Fruit fly (Drosophila melanogaster) whole organism, prepupa: ENCODE data around the gene TotB.

Experiments
- Blimp-1 ChIP-seq: fragments of 200-800 bp; sonication (Bioruptor generic); optimal IDR thresholded peaks from 3 replicates; lab custom pipeline; 2017; ENCODE audit warnings: missing biosample characterization, missing genetic modification characterization, mild to moderate bottlenecking, moderate library complexity, missing genetic modification reagents
- CG10631 ChIP-seq: fragments of 200-800 bp; sonication (Bioruptor generic); optimal IDR thresholded peaks from 2 replicates; lab custom pipeline; 2016; ENCODE audit warnings: missing biosample characterization, missing genetic modification characterization
- CG10669 ChIP-seq: fragments of 200-800 bp; sonication (Bioruptor generic); optimal IDR thresholded peaks from 3 replicates; lab custom pipeline; 2018; ENCODE audit warnings: missing biosample characterization, mild to moderate bottlenecking, missing genetic modification characterization, moderate library complexity
- CG11294 ChIP-seq: fragments of 200-800 bp; sonication (Bioruptor generic); IDR thresholded peaks from 2 replicates; pipeline ENCODE4 v1.3.6; 2022; ENCODE audit warnings: missing biosample characterization, missing genetic modification characterization
- CG11762 ChIP-seq: fragments of 200-800 bp; sonication (Bioruptor generic); optimal IDR thresholded peaks from 3 replicates; lab custom pipeline; 2016; ENCODE audit warnings: missing biosample characterization, missing genetic modification characterization; ENCODE audit not compliant: insufficient read depth
- CG11902 ChIP-seq: fragments of 200-800 bp; sonication (Bioruptor generic); optimal IDR thresholded peaks from 3 replicates; lab custom pipeline; 2016; ENCODE audit warnings: missing biosample characterization, missing genetic modification characterization
- CG15336 ChIP-seq: fragments of 200-800 bp; sonication (Bioruptor generic); IDR thresholded peaks from 2 replicates; pipeline ENCODE4 v1.3.6; 2022; ENCODE audit warnings: missing biosample characterization, missing genetic modification characterization
- CG16779 ChIP-seq: fragments of 200-800 bp; sonication (Bioruptor generic); optimal IDR thresholded peaks from 3 replicates; lab custom pipeline; 2017; ENCODE audit warnings: missing biosample characterization, mild to moderate bottlenecking, missing genetic modification characterization
- CG3032 ChIP-seq: fragments of 200-800 bp; optimal IDR thresholded peaks from 2 replicates; lab custom pipeline; 2019; ENCODE audit warnings: missing biosample characterization, mild to moderate bottlenecking, missing genetic modification characterization, moderate library complexity
- CG31627 ChIP-seq: fragments of 200-800 bp; sonication (Bioruptor generic); optimal IDR thresholded peaks from 3 replicates; lab custom pipeline; 2016; ENCODE audit warnings: missing biosample characterization, missing genetic modification characterization
- CG32006 ChIP-seq: fragments of 200-800 bp; sonication (Bioruptor generic); optimal IDR thresholded peaks from 3 replicates; lab custom pipeline; 2017; ENCODE audit warnings: missing biosample characterization, mild to moderate bottlenecking, missing genetic modification characterization
- CG3919 ChIP-seq: fragments of 200-800 bp; sonication (Bioruptor generic); optimal IDR thresholded peaks from 3 replicates; lab custom pipeline; 2016; ENCODE audit warnings: missing biosample characterization, missing genetic modification characterization
- CG4318 ChIP-seq: fragments of 200-800 bp; sonication (Bioruptor generic); optimal IDR thresholded peaks from 3 replicates; lab custom pipeline; 2017; ENCODE audit warnings: missing biosample characterization, mild to moderate bottlenecking, missing genetic modification characterization
- CG6163 ChIP-seq: fragments of 200-800 bp; sonication (Bioruptor generic); IDR thresholded peaks from 3 replicates; pipeline ENCODE4 v1.3.6; 2022; ENCODE audit warnings: missing biosample characterization, missing genetic modification characterization
- CG6276 ChIP-seq: fragments of 200-800 bp; sonication (Bioruptor generic); optimal IDR thresholded peaks from 2 replicates; lab custom pipeline; 2017; ENCODE audit warnings: missing biosample characterization, mild to moderate bottlenecking, missing genetic modification characterization
- CG6792 ChIP-seq: fragments of 200-800 bp; sonication (Bioruptor generic); optimal IDR thresholded peaks from 3 replicates; lab custom pipeline; 2016; ENCODE audit warnings: missing biosample characterization, missing genetic modification characterization
- CG8632 ChIP-seq: fragments of 200-800 bp; sonication (Bioruptor generic); optimal IDR thresholded peaks from 3 replicates; lab custom pipeline; 2016; ENCODE audit warnings: missing biosample characterization, missing genetic modification characterization
- Eip78C ChIP-seq: fragments of 200-800 bp; sonication (Bioruptor generic); peaks from one replicate; lab custom pipeline; 2016; ENCODE audit warnings: missing biosample characterization, missing genetic modification characterization
- Eip93F ChIP-seq: fragments of 200-800 bp; sonication (Bioruptor generic); optimal IDR thresholded peaks from 2 replicates; lab custom pipeline; 2016; ENCODE audit warnings: missing biosample characterization, mild to moderate bottlenecking, missing genetic modification characterization
- Ets96B ChIP-seq: fragments of 200-800 bp; optimal IDR thresholded peaks from 2 replicates; lab custom pipeline; 2019; ENCODE audit warnings: missing biosample characterization, mild to moderate bottlenecking, missing genetic modification characterization, moderate library complexity
- Hr38 ChIP-seq: sonication (Bioruptor generic); optimal IDR thresholded peaks from 2 replicates; lab custom pipeline; 2016; ENCODE audit warnings: missing biosample characterization, missing genetic modification characterization
- Hr4 ChIP-seq: fragments of 200-800 bp; sonication (Bioruptor generic); optimal IDR thresholded peaks from 3 replicates; lab custom pipeline; 2016; ENCODE audit warnings: missing biosample characterization, missing genetic modification characterization
- Met ChIP-seq: fragments of 200-800 bp; sonication (Bioruptor generic); optimal IDR thresholded peaks from 3 replicates; lab custom pipeline; 2016; ENCODE audit warnings: missing biosample characterization, missing genetic modification characterization
- Smox ChIP-seq: fragments of 200-800 bp; sonication (Bioruptor generic); optimal IDR thresholded peaks from 3 replicates; lab custom pipeline; 2016; ENCODE audit warnings: missing biosample characterization, missing genetic modification characterization
- Sox102F ChIP-seq: fragments of 200-800 bp; sonication (Bioruptor generic); optimal IDR thresholded peaks from 2 replicates; lab custom pipeline; 2016; ENCODE audit warnings: missing biosample characterization, mild to moderate bottlenecking, missing genetic modification characterization
- Sox14 ChIP-seq: fragments of 200-800 bp; sonication (Bioruptor generic); optimal IDR thresholded peaks from 3 replicates; lab custom pipeline; 2016; ENCODE audit warnings: missing biosample characterization, missing genetic modification characterization
- Sox15 ChIP-seq: fragments of 200-800 bp; sonication (Bioruptor generic); optimal IDR thresholded peaks from 3 replicates; lab custom pipeline; 2016; ENCODE audit warnings: missing biosample characterization, missing genetic modification characterization
- achi ChIP-seq: fragments of 200-800 bp; sonication (Bioruptor generic); optimal IDR thresholded peaks from 3 replicates; lab custom pipeline; 2016; ENCODE audit warnings: missing biosample characterization, missing genetic modification characterization
- eg ChIP-seq: fragments of 200-800 bp; sonication (Bioruptor generic); IDR thresholded peaks from 3 replicates; pipeline ENCODE4 v1.3.6; 2022; ENCODE audit warnings: missing biosample characterization, missing genetic modification characterization
- esn ChIP-seq: fragments of 200-800 bp; sonication (Bioruptor generic); optimal IDR thresholded peaks from 2 replicates; lab custom pipeline; 2016; ENCODE audit warnings: missing biosample characterization, mild to moderate bottlenecking, missing genetic modification characterization, moderate library complexity
- fd59A ChIP-seq: fragments of 200-800 bp; sonication (Bioruptor generic); optimal IDR thresholded peaks from 2 replicates; lab custom pipeline; 2017; ENCODE audit warnings: missing biosample characterization, mild to moderate bottlenecking, missing genetic modification characterization, missing genetic modification reagents
- fd85E ChIP-seq: fragments of 200-800 bp; sonication (Bioruptor generic); optimal IDR thresholded peaks from 3 replicates; lab custom pipeline; 2016; ENCODE audit warnings: missing biosample characterization, missing genetic modification characterization
- fkh ChIP-seq: fragments of 200-800 bp; sonication (Bioruptor generic); optimal IDR thresholded peaks from 3 replicates; lab custom pipeline; 2017; ENCODE audit warnings: missing biosample characterization, mild to moderate bottlenecking, missing genetic modification characterization, moderate library complexity
- net ChIP-seq: fragments of 200-800 bp; sonication (Bioruptor generic); optimal IDR thresholded peaks from 3 replicates; lab custom pipeline; 2016; ENCODE audit warnings: missing biosample characterization, missing genetic modification characterization
- pdm3 ChIP-seq: fragments of 200-800 bp; sonication (Bioruptor generic); optimal IDR thresholded peaks from 3 replicates; lab custom pipeline; 2016; ENCODE audit warnings: missing biosample characterization, missing genetic modification characterization
- salr ChIP-seq, 2 experiments: fragments of 200-800 bp; sonication (Bioruptor generic); optimal IDR thresholded peaks; 3 replicates each; lab custom pipeline; 2016 to 2018; ENCODE audit warnings: missing biosample characterization in 2 of 2, missing genetic modification characterization in 2 of 2, mild to moderate bottlenecking in 1 of 2
- spab ChIP-seq: fragments of 200-800 bp; sonication (Bioruptor generic); optimal IDR thresholded peaks from 2 replicates; lab custom pipeline; 2017; ENCODE audit warnings: missing biosample characterization, mild to moderate bottlenecking, missing genetic modification characterization, missing genetic modification reagents
- svp ChIP-seq: fragments of 200-800 bp; sonication (Bioruptor generic); peaks from one replicate; lab custom pipeline; 2016; ENCODE audit warnings: missing biosample characterization, missing genetic modification characterization
- topi ChIP-seq: fragments of 200-800 bp; sonication (Bioruptor generic); optimal IDR thresholded peaks from 3 replicates; lab custom pipeline; 2016; ENCODE audit warnings: missing biosample characterization, missing genetic modification characterization
- vri ChIP-seq: fragments of 200-800 bp; sonication (Bioruptor generic); optimal IDR thresholded peaks from 3 replicates; lab custom pipeline; 2016; ENCODE audit warnings: missing biosample characterization, mild to moderate bottlenecking, missing genetic modification characterization

Gene TotB

DNA sequence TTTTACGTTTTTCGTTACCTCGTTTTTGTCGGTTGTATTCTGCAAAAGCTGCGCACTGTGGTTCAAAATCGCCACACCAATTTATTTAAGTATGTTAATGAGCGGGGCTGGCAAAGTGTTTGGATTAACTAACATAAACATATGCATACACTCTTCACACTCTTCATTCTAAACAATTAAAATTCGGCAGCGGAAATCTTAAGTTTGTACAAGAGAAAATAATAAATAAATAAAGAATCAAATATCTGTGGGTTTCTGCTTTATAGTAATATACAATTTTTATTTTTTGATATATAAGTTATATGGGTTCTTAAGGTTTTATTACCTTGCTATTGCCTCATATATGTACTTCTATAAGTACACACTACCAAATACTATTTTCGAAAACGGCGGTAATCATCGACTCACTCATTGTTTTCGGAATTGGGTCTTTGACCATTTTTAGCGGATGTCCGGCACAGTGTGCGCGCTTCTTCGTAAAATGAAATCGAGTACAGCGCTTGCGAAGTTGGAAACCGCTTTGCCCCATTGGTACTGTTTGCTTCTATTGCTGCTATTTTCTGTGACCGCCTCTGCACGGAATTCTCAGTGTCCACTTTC lies 37.4 kb upstream of the TotB start (continued):
- no peak for TF ChIP-seq Sox102F
- peak; percentile 13 for TF ChIP-seq spab (GFP tag; lab: Kevin White, UChicago)
- TF ChIP-seq CG11902 (GFP tag; lab: Kevin White, UChicago) = no peak
- TF ChIP-seq Smox (GFP tag; lab: Kevin White, UChicago) = no peak
- TF ChIP-seq CG10631 (GFP tag; lab: Kevin White, UChicago) = peak; percentile 43
- peak; percentile 75 for TF ChIP-seq svp (GFP tag; lab: Kevin White, UChicago)
- no peak for TF ChIP-seq CG6792 (GFP tag; lab: Kevin White, UChicago)
- TF ChIP-seq Hr38 (GFP tag; lab: Kevin White, UChicago) = no peak
- peak; percentile 27 for TF ChIP-seq CG16779 (tag; lab: Kevin White, UChicago)
- TF ChIP-seq net (GFP tag; lab: Kevin White, UChicago) = peak; percentile 5
- no peak for TF ChIP-seq Eip93F
- TF ChIP-seq Met (GFP tag; lab: Kevin White, UChicago) = peak; percentile 8
- TF ChIP-seq Ets96B (tag; lab: Kevin White, UChicago) = no peak
- TF ChIP-seq CG15336 = no peak
- peak; percentile 26 for TF ChIP-seq fd59A (GFP tag; lab: Kevin White, UChicago)

- TF ChIP-seq CG11902 (GFP tag; lab: Kevin White, UChicago) (peak; percentile 52), vri (peak; percentile 64), CG6163 (GFP tag; lab: Robert Waterston, UW) (no peak), CG15336 (no peak), pdm3 (no peak), svp (GFP tag; lab: Kevin White, UChicago) (peak; percentile 58), esn (peak; percentile 4), CG10669 (no peak), spab (GFP tag; lab: Kevin White, UChicago) (no peak), Eip78C (peak; percentile 67), Smox (GFP tag; lab: Kevin White, UChicago) (no peak), fkh (GFP tag; lab: Kevin White, UChicago) (peak; percentile 57)
These were observed 36.5 kb upstream of the TotB start for dm6 chr3R:20837242-20837664.

DNA sequence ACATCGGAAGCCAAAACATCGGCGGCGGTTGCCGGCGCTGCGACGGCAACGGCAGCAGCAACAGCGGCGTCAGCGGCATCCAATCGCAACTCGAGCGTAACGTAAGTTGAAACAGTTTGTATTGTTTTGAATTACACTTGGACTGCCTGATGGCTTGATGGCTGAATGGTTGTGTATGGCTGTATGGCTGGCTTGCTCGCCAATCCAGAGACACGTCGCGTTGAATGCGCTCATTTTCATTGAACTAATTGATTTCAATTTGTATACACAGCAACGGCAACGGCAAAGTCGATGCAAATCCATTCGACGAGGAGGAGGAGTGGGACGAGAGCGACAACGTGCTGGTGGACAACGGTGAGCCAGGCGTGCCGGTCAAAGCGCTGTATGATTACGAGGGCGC lies 35.0 kb upstream of the TotB start:
- TF ChIP-seq Sox15 (GFP tag; lab: Kevin White, UChicago) (no peak), eg (0 out of 3 replicates have a peak, but pooled peaks have one; percentile 26), CG6276 (no peak), CG11762 (GFP tag; lab: Kevin White, UChicago) (no peak), CG31627 (GFP tag; lab: Kevin White, UChicago) (no peak)

DNA sequence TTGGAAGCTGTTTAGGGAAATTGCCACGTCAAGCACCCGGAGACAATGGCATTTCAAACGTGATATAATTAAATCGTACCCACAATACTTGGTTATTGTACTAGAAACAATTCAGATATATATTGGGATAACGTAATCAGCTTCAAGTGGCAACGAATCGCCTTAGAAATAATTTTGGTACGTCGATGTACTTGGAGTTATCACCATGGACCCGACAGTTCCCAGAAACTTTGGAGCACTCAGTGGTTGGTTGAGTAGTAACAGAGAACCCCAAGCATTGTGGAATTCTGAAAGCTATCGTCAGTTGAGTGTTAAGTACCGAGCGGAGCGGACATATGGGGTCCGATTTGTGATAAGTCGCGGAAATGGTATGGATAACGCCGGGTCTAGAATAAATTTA lies 31.9 kb upstream of the TotB start, which contains the start of gene CG15695:
Gene CG15695, plus strand, starts transcription at position 301 of the 400 bp plus-strand sequence.
- TF ChIP-seq Sox102F = no peak
- no peak for TF ChIP-seq topi (GFP tag; lab: Kevin White, UChicago)
- no peak for TF ChIP-seq CG15336
- no peak for TF ChIP-seq Sox15 (GFP tag; lab: Kevin White, UChicago)
- TF ChIP-seq esn = no peak
- TF ChIP-seq svp (GFP tag; lab: Kevin White, UChicago) = no peak
- TF ChIP-seq CG6276 = no peak
- no peak for TF ChIP-seq CG4318 (GFP tag; lab: Kevin White, UChicago)
- no peak for TF ChIP-seq Sox14 (GFP tag; lab: Kevin White, UChicago)
- no peak for TF ChIP-seq CG16779 (tag; lab: Kevin White, UChicago)
- no peak for TF ChIP-seq fd59A (GFP tag; lab: Kevin White, UChicago)
- TF ChIP-seq CG3919 (GFP tag; lab: Kevin White, UChicago) = no peak
- no peak for TF ChIP-seq CG6792 (GFP tag; lab: Kevin White, UChicago)
- no peak for TF ChIP-seq Eip93F
- TF ChIP-seq net (GFP tag; lab: Kevin White, UChicago) = no peak
- TF ChIP-seq Ets96B (tag; lab: Kevin White, UChicago) = no peak

- TF ChIP-seq vri = no peak
- TF ChIP-seq fd85E (GFP tag; lab: Kevin White, UChicago) = no peak
- no peak for TF ChIP-seq CG32006 (GFP tag; lab: Kevin White, UChicago)
- TF ChIP-seq Sox14 (GFP tag; lab: Kevin White, UChicago) = no peak
- TF ChIP-seq CG4318 (GFP tag; lab: Kevin White, UChicago) = no peak
- no peak for TF ChIP-seq CG11294 (GFP tag; lab: Robert Waterston, UW)
- no peak for TF ChIP-seq fd59A (GFP tag; lab: Kevin White, UChicago)
- TF ChIP-seq Sox15 (GFP tag; lab: Kevin White, UChicago) = no peak
- no peak for TF ChIP-seq Blimp-1
- TF ChIP-seq pdm3 = no peak
- TF ChIP-seq achi (GFP tag; lab: Kevin White, UChicago) = no peak
- TF ChIP-seq topi (GFP tag; lab: Kevin White, UChicago) = no peak
- no peak for TF ChIP-seq CG3032 (tag; lab: Kevin White, UChicago)
- no peak for TF ChIP-seq CG11902 (GFP tag; lab: Kevin White, UChicago)
- TF ChIP-seq CG8632 (GFP tag; lab: Kevin White, UChicago) = no peak
- no peak for TF ChIP-seq spab (GFP tag; lab: Kevin White, UChicago)
- TF ChIP-seq Hr38 (GFP tag; lab: Kevin White, UChicago) = no peak
- TF ChIP-seq Hr4 = no peak
- TF ChIP-seq net (GFP tag; lab: Kevin White, UChicago) = no peak
- no peak for TF ChIP-seq salr (GFP tag; optimal IDR thresholded peaks at IDR 0.05; lab: Kevin White, UChicago)
These were observed 28.2 kb upstream of the TotB start for dm6 chr3R:20845493-20845892.
